Fruit fly (Drosophila melanogaster) whole organism, prepupa: ENCODE measurements around the gene CG13272.
A peak's percentile ranks its signal among the peaks of the same experiment; 100 is the strongest.

Experiments used
- CG10669 ChIP-seq: fragments of 200-800 bp; sonication (Bioruptor generic); optimal IDR thresholded peaks from 3 replicates; lab custom pipeline; 2018; ENCODE audit warnings: missing biosample characterization, mild to moderate bottlenecking, missing genetic modification characterization, moderate library complexity
- CG11762 ChIP-seq: fragments of 200-800 bp; sonication (Bioruptor generic); optimal IDR thresholded peaks from 3 replicates; lab custom pipeline; 2016; ENCODE audit warnings: missing biosample characterization, missing genetic modification characterization; ENCODE audit not compliant: insufficient read depth
- CG15336 ChIP-seq: fragments of 200-800 bp; sonication (Bioruptor generic); IDR thresholded peaks from 2 replicates; pipeline ENCODE4 v1.3.6; 2022; ENCODE audit warnings: missing biosample characterization, missing genetic modification characterization
- CG1621 ChIP-seq: fragments of 200-800 bp; sonication (Bioruptor generic); optimal IDR thresholded peaks from 3 replicates; lab custom pipeline; 2018; ENCODE audit warnings: missing biosample characterization, mild to moderate bottlenecking, missing genetic modification characterization
- CG16779 ChIP-seq: fragments of 200-800 bp; sonication (Bioruptor generic); optimal IDR thresholded peaks from 3 replicates; lab custom pipeline; 2017; ENCODE audit warnings: missing biosample characterization, mild to moderate bottlenecking, missing genetic modification characterization
- CG3032 ChIP-seq: fragments of 200-800 bp; optimal IDR thresholded peaks from 2 replicates; lab custom pipeline; 2019; ENCODE audit warnings: missing biosample characterization, mild to moderate bottlenecking, missing genetic modification characterization, moderate library complexity
- CG34406 ChIP-seq: fragments of 200-800 bp; sonication (Bioruptor generic); optimal IDR thresholded peaks from 3 replicates; lab custom pipeline; 2016; ENCODE audit warnings: missing biosample characterization, missing genetic modification characterization
- CG3919 ChIP-seq: fragments of 200-800 bp; sonication (Bioruptor generic); optimal IDR thresholded peaks from 3 replicates; lab custom pipeline; 2016; ENCODE audit warnings: missing biosample characterization, missing genetic modification characterization
- CG6163 ChIP-seq: fragments of 200-800 bp; sonication (Bioruptor generic); IDR thresholded peaks from 3 replicates; pipeline ENCODE4 v1.3.6; 2022; ENCODE audit warnings: missing biosample characterization, missing genetic modification characterization
- CG6854 ChIP-seq: fragments of 200-800 bp; sonication (Bioruptor generic); optimal IDR thresholded peaks from 2 replicates; lab custom pipeline; 2017; ENCODE audit warnings: missing biosample characterization, mild to moderate bottlenecking, missing genetic modification characterization
- CG7368 ChIP-seq: fragments of 200-800 bp; sonication (Bioruptor generic); optimal IDR thresholded peaks from 3 replicates; lab custom pipeline; 2016; ENCODE audit warnings: missing biosample characterization, missing genetic modification characterization
- CG8119 ChIP-seq: fragments of 200-800 bp; sonication (Bioruptor generic); IDR thresholded peaks from 3 replicates; pipeline ENCODE4 v1.3.6; 2022; ENCODE audit warnings: missing biosample characterization, missing genetic modification characterization
- CG8319 ChIP-seq: fragments of 200-800 bp; sonication (Bioruptor generic); optimal IDR thresholded peaks from 3 replicates; lab custom pipeline; 2016; ENCODE audit warnings: missing biosample characterization, missing genetic modification characterization
- CG8632 ChIP-seq: fragments of 200-800 bp; sonication (Bioruptor generic); optimal IDR thresholded peaks from 3 replicates; lab custom pipeline; 2016; ENCODE audit warnings: missing biosample characterization, missing genetic modification characterization
- CG9139 ChIP-seq: fragments of 200-800 bp; sonication (Bioruptor generic); optimal IDR thresholded peaks from 3 replicates; lab custom pipeline; 2017; ENCODE audit warnings: missing biosample characterization, mild to moderate bottlenecking, missing genetic modification characterization
- Eip75B ChIP-seq: fragments of 200-800 bp; sonication (Bioruptor generic); optimal IDR thresholded peaks from 3 replicates; lab custom pipeline; 2016; ENCODE audit warnings: missing biosample characterization, missing genetic modification characterization
- Eip78C ChIP-seq: fragments of 200-800 bp; sonication (Bioruptor generic); peaks from one replicate; lab custom pipeline; 2016; ENCODE audit warnings: missing biosample characterization, missing genetic modification characterization
- Eip93F ChIP-seq: fragments of 200-800 bp; sonication (Bioruptor generic); optimal IDR thresholded peaks from 2 replicates; lab custom pipeline; 2016; ENCODE audit warnings: missing biosample characterization, mild to moderate bottlenecking, missing genetic modification characterization
- Ets21C ChIP-seq: fragments of 200-800 bp; sonication (Bioruptor generic); optimal IDR thresholded peaks from 3 replicates; lab custom pipeline; 2016; ENCODE audit warnings: missing biosample characterization, missing genetic modification characterization
- Ets96B ChIP-seq: fragments of 200-800 bp; optimal IDR thresholded peaks from 2 replicates; lab custom pipeline; 2019; ENCODE audit warnings: missing biosample characterization, mild to moderate bottlenecking, missing genetic modification characterization, moderate library complexity
- Gug ChIP-seq: fragments of 200-800 bp; sonication (Bioruptor generic); IDR thresholded peaks from 2 replicates; pipeline ENCODE4 v1.3.6; 2022; ENCODE audit warnings: missing biosample characterization, missing genetic modification characterization
- Hr39 ChIP-seq: fragments of 200-800 bp; sonication (Bioruptor generic); optimal IDR thresholded peaks from 2 replicates; lab custom pipeline; 2016; ENCODE audit warnings: missing biosample characterization, missing genetic modification characterization
- Hr4 ChIP-seq: fragments of 200-800 bp; sonication (Bioruptor generic); optimal IDR thresholded peaks from 3 replicates; lab custom pipeline; 2016; ENCODE audit warnings: missing biosample characterization, missing genetic modification characterization
- Lpt ChIP-seq: fragments of 200-800 bp; sonication (Bioruptor generic); optimal IDR thresholded peaks from 3 replicates; lab custom pipeline; 2016; ENCODE audit warnings: missing biosample characterization, missing genetic modification characterization
- Met ChIP-seq: fragments of 200-800 bp; sonication (Bioruptor generic); optimal IDR thresholded peaks from 3 replicates; lab custom pipeline; 2016; ENCODE audit warnings: missing biosample characterization, missing genetic modification characterization
- OdsH ChIP-seq: fragments of 200-800 bp; sonication (Bioruptor generic); optimal IDR thresholded peaks from 3 replicates; lab custom pipeline; 2016; ENCODE audit warnings: missing biosample characterization, missing genetic modification characterization
- Smox ChIP-seq: fragments of 200-800 bp; sonication (Bioruptor generic); optimal IDR thresholded peaks from 3 replicates; lab custom pipeline; 2016; ENCODE audit warnings: missing biosample characterization, missing genetic modification characterization
- Sox102F ChIP-seq: fragments of 200-800 bp; sonication (Bioruptor generic); optimal IDR thresholded peaks from 2 replicates; lab custom pipeline; 2016; ENCODE audit warnings: missing biosample characterization, mild to moderate bottlenecking, missing genetic modification characterization
- Sox14 ChIP-seq: fragments of 200-800 bp; sonication (Bioruptor generic); optimal IDR thresholded peaks from 3 replicates; lab custom pipeline; 2016; ENCODE audit warnings: missing biosample characterization, missing genetic modification characterization
- Sox15 ChIP-seq: fragments of 200-800 bp; sonication (Bioruptor generic); optimal IDR thresholded peaks from 3 replicates; lab custom pipeline; 2016; ENCODE audit warnings: missing biosample characterization, missing genetic modification characterization
- cyc ChIP-seq: fragments of 200-800 bp; sonication (Bioruptor generic); optimal IDR thresholded peaks from 3 replicates; lab custom pipeline; 2016; ENCODE audit warnings: missing biosample characterization, missing genetic modification characterization
- dsx ChIP-seq: fragments of 200-800 bp; optimal IDR thresholded peaks from 3 replicates; lab custom pipeline; 2019; ENCODE audit warnings: missing biosample characterization, mild to moderate bottlenecking, missing genetic modification characterization, moderate library complexity; ENCODE audit not compliant: poor library complexity, severe bottlenecking
- eg ChIP-seq: fragments of 200-800 bp; sonication (Bioruptor generic); IDR thresholded peaks from 3 replicates; pipeline ENCODE4 v1.3.6; 2022; ENCODE audit warnings: missing biosample characterization, missing genetic modification characterization
- esn ChIP-seq: fragments of 200-800 bp; sonication (Bioruptor generic); optimal IDR thresholded peaks from 2 replicates; lab custom pipeline; 2016; ENCODE audit warnings: missing biosample characterization, mild to moderate bottlenecking, missing genetic modification characterization, moderate library complexity
- fd59A ChIP-seq: fragments of 200-800 bp; sonication (Bioruptor generic); optimal IDR thresholded peaks from 2 replicates; lab custom pipeline; 2017; ENCODE audit warnings: missing biosample characterization, mild to moderate bottlenecking, missing genetic modification characterization, missing genetic modification reagents
- fd85E ChIP-seq: fragments of 200-800 bp; sonication (Bioruptor generic); optimal IDR thresholded peaks from 3 replicates; lab custom pipeline; 2016; ENCODE audit warnings: missing biosample characterization, missing genetic modification characterization
- fkh ChIP-seq: fragments of 200-800 bp; sonication (Bioruptor generic); optimal IDR thresholded peaks from 3 replicates; lab custom pipeline; 2017; ENCODE audit warnings: missing biosample characterization, mild to moderate bottlenecking, missing genetic modification characterization, moderate library complexity
- lz ChIP-seq: fragments of 200-800 bp; sonication (Bioruptor generic); optimal IDR thresholded peaks from 3 replicates; lab custom pipeline; 2016; ENCODE audit warnings: missing biosample characterization, missing genetic modification characterization
- net ChIP-seq: fragments of 200-800 bp; sonication (Bioruptor generic); optimal IDR thresholded peaks from 3 replicates; lab custom pipeline; 2016; ENCODE audit warnings: missing biosample characterization, missing genetic modification characterization
- spab ChIP-seq: fragments of 200-800 bp; sonication (Bioruptor generic); optimal IDR thresholded peaks from 2 replicates; lab custom pipeline; 2017; ENCODE audit warnings: missing biosample characterization, mild to moderate bottlenecking, missing genetic modification characterization, missing genetic modification reagents
- ss ChIP-seq, 2 experiments: fragments of 200-800 bp; sonication (Bioruptor generic); optimal IDR thresholded peaks; 2 replicates in 1 of 2; 3 replicates in 1 of 2; lab custom pipeline; 2017 to 2018; ENCODE audit warnings: mild to moderate bottlenecking in 2 of 2, missing biosample characterization in 2 of 2, missing genetic modification characterization in 2 of 2, moderate library complexity in 1 of 2
- svp ChIP-seq: fragments of 200-800 bp; sonication (Bioruptor generic); peaks from one replicate; lab custom pipeline; 2016; ENCODE audit warnings: missing biosample characterization, missing genetic modification characterization
- topi ChIP-seq: fragments of 200-800 bp; sonication (Bioruptor generic); optimal IDR thresholded peaks from 3 replicates; lab custom pipeline; 2016; ENCODE audit warnings: missing biosample characterization, missing genetic modification characterization
- vri ChIP-seq: fragments of 200-800 bp; sonication (Bioruptor generic); optimal IDR thresholded peaks from 3 replicates; lab custom pipeline; 2016; ENCODE audit warnings: missing biosample characterization, mild to moderate bottlenecking, missing genetic modification characterization

CG13272 gene

DNA sequence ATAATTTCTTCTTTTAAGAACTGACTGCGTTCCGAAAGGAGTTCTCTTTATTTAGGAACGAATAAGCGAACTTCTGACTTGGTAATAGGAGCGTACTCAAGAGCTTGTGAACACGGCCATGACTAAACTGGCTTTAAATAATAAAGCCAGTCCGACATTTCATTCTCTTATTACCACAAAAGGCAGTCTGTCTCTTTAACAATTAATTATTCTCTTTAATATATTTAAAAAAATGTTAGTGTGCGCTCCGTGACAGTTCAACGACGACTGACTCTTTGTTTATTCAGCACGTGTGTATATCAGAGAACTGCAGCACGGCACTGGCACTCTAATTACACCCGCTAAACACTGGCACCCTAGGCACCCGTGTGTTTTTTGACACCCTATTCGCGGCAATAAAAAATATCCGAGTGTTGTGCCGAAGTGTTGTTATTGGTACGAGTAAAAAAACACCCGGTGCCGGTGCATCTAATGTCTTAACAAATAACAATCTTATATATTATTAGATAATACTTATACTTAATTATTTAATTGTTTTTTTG lies 53.9 kb downstream of the CG13272 start, which contains the start of gene CG31809:
TSS of gene CG31809 (minus strand) at position 249 of the 542 bp plus-strand sequence.
- no peak for TF ChIP-seq CG11762 (GFP tag; lab: Kevin White, UChicago)
- TF ChIP-seq Lpt (GFP tag; lab: Kevin White, UChicago): no peak
- no peak for TF ChIP-seq esn (GFP tag; lab: Kevin White, UChicago)
- TF ChIP-seq Ets21C (GFP tag; lab: Kevin White, UChicago): no peak
- TF ChIP-seq CG15336: peak; percentile 38; the same call in 1 of the 2 replicates
- TF ChIP-seq CG6854: no peak
- no peak for TF ChIP-seq CG3032
- TF ChIP-seq CG16779 (tag; lab: Kevin White, UChicago): no peak
- TF ChIP-seq CG7368 (GFP tag; lab: Kevin White, UChicago): no peak
- TF ChIP-seq topi (GFP tag; lab: Kevin White, UChicago): no peak
- TF ChIP-seq Gug (GFP tag; lab: Robert Waterston, UW): no peak
- TF ChIP-seq CG9139: no peak
- TF ChIP-seq Eip75B (GFP tag; lab: Kevin White, UChicago): no peak
- TF ChIP-seq cyc (GFP tag; lab: Kevin White, UChicago): no peak
- TF ChIP-seq CG1621 (tag; lab: Kevin White, UChicago): no peak
- TF ChIP-seq fkh (GFP tag; lab: Kevin White, UChicago): peak; percentile 63
- no peak for TF ChIP-seq fd85E (GFP tag; lab: Kevin White, UChicago)
- no peak for TF ChIP-seq Ets96B
- TF ChIP-seq OdsH (GFP tag; lab: Kevin White, UChicago): no peak
- TF ChIP-seq CG10669 (GFP tag; lab: Kevin White, UChicago): no peak
- no peak for TF ChIP-seq net (GFP tag; lab: Kevin White, UChicago)
- peak; percentile 30 for TF ChIP-seq Eip78C (GFP tag; lab: Kevin White, UChicago)
- no peak for TF ChIP-seq CG3919

dm6 chr2L:16859103-16859502 lies 54.4 kb downstream of the CG13272 start:
- no peak for TF ChIP-seq dsx (GFP tag; lab: Kevin White, UChicago)
- TF ChIP-seq Sox102F (GFP tag; lab: Kevin White, UChicago): no peak
- TF ChIP-seq ss (GFP tag; optimal IDR thresholded peaks at IDR 0.05; lab: Kevin White, UChicago): no peak
- no peak for TF ChIP-seq CG6854
- no peak for TF ChIP-seq CG6163
- TF ChIP-seq topi (GFP tag; lab: Kevin White, UChicago): no peak
- TF ChIP-seq CG11762 (GFP tag; lab: Kevin White, UChicago): no peak
- no peak for TF ChIP-seq CG3919
- TF ChIP-seq Eip78C (GFP tag; lab: Kevin White, UChicago): no peak
- TF ChIP-seq CG1621 (tag; lab: Kevin White, UChicago): no peak
- TF ChIP-seq Hr39 (GFP tag; lab: Kevin White, UChicago): no peak
- TF ChIP-seq eg (GFP tag; lab: Robert Waterston, UW): no peak

DNA sequence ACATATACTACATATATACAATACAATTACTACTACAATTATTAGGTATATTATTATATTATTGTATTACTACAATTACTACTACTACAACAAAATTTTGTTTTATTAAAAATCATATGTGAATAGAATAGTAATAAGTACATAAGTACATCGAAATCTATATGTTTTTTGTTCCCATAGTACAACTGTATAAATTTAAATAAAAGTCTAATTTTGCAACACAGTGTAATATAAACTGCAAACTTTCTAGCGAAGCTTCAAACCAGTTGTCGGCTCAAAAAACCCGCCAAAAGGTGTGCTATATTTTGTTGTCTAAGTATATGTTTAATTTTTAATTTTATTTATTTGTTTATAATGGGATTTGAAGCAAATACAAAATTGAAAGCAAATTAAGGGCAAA lies 54.9 kb downstream of the CG13272 start:
- TF ChIP-seq Eip78C (GFP tag; lab: Kevin White, UChicago): peak; percentile 9
- TF ChIP-seq CG7368 (GFP tag; lab: Kevin White, UChicago): no peak

dm6 chr2L:16861126-16861525 lies 56.4 kb downstream of the CG13272 start, which contains the start of gene CG6012:
CG6012 (minus strand) TSS chr2L:16861489.
- TF ChIP-seq CG8632 (GFP tag; lab: Kevin White, UChicago) (no peak), fd59A (no peak), vri (GFP tag; lab: Kevin White, UChicago) (peak; percentile 11), Gug (GFP tag; lab: Robert Waterston, UW) (no peak), Smox (no peak)
- TF ChIP-seq, all 60 proteins: peak for 1

dm6 chr2L:16862526-16862925 lies 57.8 kb downstream of the CG13272 start:
- TF ChIP-seq Eip93F: no peak
- no peak for TF ChIP-seq CG8319 (GFP tag; lab: Kevin White, UChicago)
- TF ChIP-seq dsx (GFP tag; lab: Kevin White, UChicago): no peak
- no peak for TF ChIP-seq fd59A
- no peak for TF ChIP-seq spab
- TF ChIP-seq lz (GFP tag; lab: Kevin White, UChicago): no peak
- TF ChIP-seq Hr4: no peak
- TF ChIP-seq Sox15 (GFP tag; lab: Kevin White, UChicago): no peak
- TF ChIP-seq vri (GFP tag; lab: Kevin White, UChicago): no peak
- TF ChIP-seq CG8119 (GFP tag; lab: Robert Waterston, UW): no peak
- no peak for TF ChIP-seq eg (GFP tag; lab: Robert Waterston, UW)
- no peak for TF ChIP-seq Sox14 (GFP tag; lab: Kevin White, UChicago)
- TF ChIP-seq CG34406: no peak
- TF ChIP-seq svp (GFP tag; lab: Kevin White, UChicago): no peak
- no peak for TF ChIP-seq Eip78C (GFP tag; lab: Kevin White, UChicago)
- no peak for TF ChIP-seq Met (GFP tag; lab: Kevin White, UChicago)
